Fruit fly (Drosophila melanogaster) whole organism, embryonic: ENCODE data around the gene CG34453.
A peak's percentile ranks its signal among the peaks of the same experiment; 100 is the strongest.

Experiments
- BEAF-32 ChIP-seq: fragments of 200-800 bp; sonication (Bioruptor generic); optimal IDR thresholded peaks from 3 replicates; lab custom pipeline; 2017; ENCODE audit warnings: missing biosample characterization, missing genetic modification characterization, mild to moderate bottlenecking, moderate library complexity, missing genetic modification reagents
- CG10321 ChIP-seq: fragments of 200-800 bp; sonication (Bioruptor generic); IDR thresholded peaks from 2 replicates; pipeline ENCODE4 v1.3.6; 2022; ENCODE audit warnings: missing biosample characterization, missing genetic modification characterization
- CG11085 ChIP-seq: fragments of 200-800 bp; sonication (Bioruptor generic); IDR thresholded peaks from 2 replicates; pipeline ENCODE4 v1.3.6; 2022; ENCODE audit warnings: missing biosample characterization, missing genetic modification characterization
- CG12219 ChIP-seq: fragments of 200-800 bp; sonication (Bioruptor generic); optimal IDR thresholded peaks from 3 replicates; lab custom pipeline; 2018; ENCODE audit warnings: missing biosample characterization, mild to moderate bottlenecking, missing genetic modification characterization
- CG12299 ChIP-seq: fragments of 200-800 bp; sonication (Bioruptor generic); optimal IDR thresholded peaks from 2 replicates; lab custom pipeline; 2018; ENCODE audit warnings: missing biosample characterization, mild to moderate bottlenecking, missing genetic modification characterization
- CG1233 ChIP-seq: fragments of 200-800 bp; sonication (Bioruptor generic); optimal IDR thresholded peaks from 4 replicates; lab custom pipeline; 2018; ENCODE audit warnings: missing biosample characterization, mild to moderate bottlenecking, missing genetic modification characterization
- CG12659 ChIP-seq: fragments of 200-800 bp; sonication (Bioruptor generic); optimal IDR thresholded peaks from 3 replicates; lab custom pipeline; 2017; ENCODE audit warnings: mild to moderate bottlenecking, missing biosample characterization, missing genetic modification reagents, missing genetic modification characterization
- CG13123 ChIP-seq: fragments of 200-800 bp; sonication (Bioruptor generic); optimal IDR thresholded peaks from 2 replicates; lab custom pipeline; 2016; ENCODE audit warnings: missing biosample characterization, missing genetic modification characterization
- CG13894 ChIP-seq: fragments of 200-800 bp; sonication (Bioruptor generic); optimal IDR thresholded peaks from 3 replicates; lab custom pipeline; 2018; ENCODE audit warnings: missing biosample characterization, mild to moderate bottlenecking, missing genetic modification characterization, moderate library complexity
- CG1603 ChIP-seq: fragments of 200-800 bp; sonication (Bioruptor generic); optimal IDR thresholded peaks from 2 replicates; lab custom pipeline; 2019; ENCODE audit warnings: missing biosample characterization, mild to moderate bottlenecking, missing genetic modification characterization, moderate library complexity
- CG16813 ChIP-seq: fragments of 200-800 bp; sonication (Bioruptor generic); IDR thresholded peaks from 3 replicates; pipeline ENCODE4 v1.3.6; 2022; ENCODE audit warnings: missing biosample characterization, missing genetic modification characterization; ENCODE audit not compliant: partially characterized antibody
- CG30403 ChIP-seq: fragments of 200-800 bp; sonication (Bioruptor generic); optimal IDR thresholded peaks from 3 replicates; lab custom pipeline; 2016; ENCODE audit warnings: missing biosample characterization, missing genetic modification characterization
- CG6689 ChIP-seq: fragments of 200-800 bp; sonication (Bioruptor generic); IDR thresholded peaks from 2 replicates; pipeline ENCODE4 v1.3.6; 2022; ENCODE audit warnings: missing biosample characterization, missing genetic modification characterization
- CG9797 ChIP-seq: fragments of 200-800 bp; sonication (Bioruptor generic); optimal IDR thresholded peaks from 3 replicates; lab custom pipeline; 2018; ENCODE audit warnings: missing biosample characterization, mild to moderate bottlenecking, missing genetic modification characterization
- CTCF ChIP-seq: fragments of 200-800 bp; sonication (Bioruptor generic); optimal IDR thresholded peaks from 2 replicates; lab custom pipeline; 2017; ENCODE audit warnings: missing biosample characterization, mild to moderate bottlenecking, missing genetic modification characterization, moderate library complexity
- Dref ChIP-seq: fragments of 200-800 bp; sonication (Bioruptor generic); IDR thresholded peaks from 2 replicates; pipeline ENCODE4 v1.3.6; 2022; ENCODE audit warnings: missing biosample characterization, missing genetic modification characterization
- Ets97D ChIP-seq: fragments of 200-800 bp; sonication (Bioruptor generic); optimal IDR thresholded peaks from 3 replicates; lab custom pipeline; 2016; ENCODE audit warnings: missing biosample characterization, missing genetic modification characterization
- Fer2 ChIP-seq: fragments of 200-800 bp; sonication (Bioruptor generic); optimal IDR thresholded peaks from 2 replicates; lab custom pipeline; 2018; ENCODE audit warnings: missing biosample characterization, mild to moderate bottlenecking, missing genetic modification characterization, moderate library complexity
- HLH4C ChIP-seq: fragments of 200-800 bp; sonication (Bioruptor generic); IDR thresholded peaks from 3 replicates; pipeline ENCODE4 v1.3.6; 2022; ENCODE audit warnings: missing biosample characterization, missing genetic modification characterization; ENCODE audit not compliant: partially characterized antibody
- Hr3 ChIP-seq: fragments of 200-800 bp; sonication (Bioruptor generic); optimal IDR thresholded peaks from 3 replicates; lab custom pipeline; 2016; ENCODE audit warnings: missing biosample characterization, missing genetic modification characterization
- Hr39 ChIP-seq: fragments of >200 bp; optimal IDR thresholded peaks from 2 replicates; lab custom pipeline; 2017
- Hr51 ChIP-seq, 2 experiments: fragments of 200-800 bp; sonication (Bioruptor generic); optimal IDR thresholded peaks; 2 replicates in 1 of 2; 3 replicates in 1 of 2; lab custom pipeline; 2016 to 2018; ENCODE audit warnings: missing biosample characterization in 2 of 2, missing genetic modification characterization in 2 of 2, mild to moderate bottlenecking in 1 of 2, moderate library complexity in 1 of 2
- Lhr ChIP-seq: fragments of 200-800 bp; sonication (Bioruptor generic); optimal IDR thresholded peaks from 3 replicates; lab custom pipeline; 2017; ENCODE audit warnings: mild to moderate bottlenecking, missing biosample characterization, missing genetic modification reagents, missing genetic modification characterization
- Mes4 ChIP-seq: fragments of 200-800 bp; sonication (Bioruptor generic); optimal IDR thresholded peaks from 2 replicates; lab custom pipeline; 2016; ENCODE audit warnings: missing biosample characterization, missing genetic modification characterization
- Myb ChIP-seq: fragments of 200-800 bp; sonication (Bioruptor generic); optimal IDR thresholded peaks from 2 replicates; lab custom pipeline; 2016; ENCODE audit warnings: missing biosample characterization, missing genetic modification characterization
- NC2α ChIP-seq: fragments of 200-800 bp; sonication (Bioruptor generic); optimal IDR thresholded peaks from 2 replicates; lab custom pipeline; 2016; ENCODE audit warnings: missing biosample characterization, missing genetic modification characterization
- Oli ChIP-seq: fragments of 200-800 bp; sonication (Bioruptor generic); optimal IDR thresholded peaks from 2 replicates; lab custom pipeline; 2018; ENCODE audit warnings: missing biosample characterization, mild to moderate bottlenecking, missing genetic modification characterization, moderate library complexity
- Ssrp ChIP-seq: fragments of 200-800 bp; sonication (Bioruptor generic); optimal IDR thresholded peaks from 2 replicates; lab custom pipeline; 2018; ENCODE audit warnings: missing biosample characterization, mild to moderate bottlenecking, missing genetic modification characterization, moderate library complexity
- amos ChIP-seq: fragments of 200-800 bp; sonication (Bioruptor generic); IDR thresholded peaks from 2 replicates; pipeline ENCODE4 v1.3.6; 2022; ENCODE audit warnings: missing biosample characterization, missing genetic modification characterization; ENCODE audit not compliant: partially characterized antibody
- az2 ChIP-seq: fragments of 200-800 bp; sonication (Bioruptor generic); optimal IDR thresholded peaks from 3 replicates; lab custom pipeline; 2016; ENCODE audit warnings: missing biosample characterization, missing genetic modification characterization
- bowl ChIP-seq: fragments of 200-800 bp; sonication (Bioruptor generic); IDR thresholded peaks from 2 replicates; pipeline ENCODE4 v1.3.6; 2022; ENCODE audit warnings: missing biosample characterization, missing genetic modification characterization
- chif ChIP-seq, 2 experiments: fragments of 200-800 bp; sonication (Bioruptor generic); optimal IDR thresholded peaks; 3 replicates each; lab custom pipeline; 2016; ENCODE audit warnings: missing biosample characterization in 2 of 2, missing genetic modification characterization in 2 of 2
- crol ChIP-seq: fragments of 200-800 bp; sonication (Bioruptor generic); IDR thresholded peaks from 2 replicates; pipeline ENCODE4 v1.3.6; 2022; ENCODE audit warnings: missing biosample characterization, missing genetic modification characterization
- crp ChIP-seq, 2 experiments: fragments of 200-800 bp; sonication (Bioruptor generic); optimal IDR thresholded peaks; 2 replicates in 1 of 2; 3 replicates in 1 of 2; lab custom pipeline; 2017; ENCODE audit warnings: missing biosample characterization in 2 of 2, missing genetic modification characterization in 2 of 2, mild to moderate bottlenecking in 1 of 2, moderate library complexity in 1 of 2
- cwo ChIP-seq: fragments of 200-800 bp; sonication (Bioruptor generic); optimal IDR thresholded peaks from 3 replicates; lab custom pipeline; 2017; ENCODE audit warnings: missing biosample characterization, missing genetic modification characterization, mild to moderate bottlenecking, moderate library complexity, missing genetic modification reagents
- gfzf ChIP-seq: fragments of 200-800 bp; sonication (Bioruptor generic); optimal IDR thresholded peaks from 2 replicates; lab custom pipeline; 2016; ENCODE audit warnings: missing biosample characterization, mild to moderate bottlenecking, missing genetic modification characterization, moderate library complexity
- jumu ChIP-seq: fragments of 200-800 bp; sonication (Bioruptor generic); optimal IDR thresholded peaks from 3 replicates; lab custom pipeline; 2016; ENCODE audit warnings: missing biosample characterization, missing genetic modification characterization
- kni ChIP-seq: fragments of 200-800 bp; sonication (Bioruptor generic); optimal IDR thresholded peaks from 3 replicates; lab custom pipeline; 2017; ENCODE audit warnings: mild to moderate bottlenecking, missing biosample characterization, missing genetic modification reagents, missing genetic modification characterization
- knrl ChIP-seq: fragments of 200-800 bp; sonication (Bioruptor generic); IDR thresholded peaks from 3 replicates; pipeline ENCODE4 v1.3.6; 2022; ENCODE audit warnings: missing biosample characterization, missing genetic modification characterization; ENCODE audit not compliant: partially characterized antibody
- mirr ChIP-seq: fragments of 200-800 bp; sonication (Bioruptor generic); optimal IDR thresholded peaks from 3 replicates; lab custom pipeline; 2018; ENCODE audit warnings: missing biosample characterization, mild to moderate bottlenecking, missing genetic modification characterization
- nerfin-2 ChIP-seq: fragments of 200-800 bp; sonication (Bioruptor generic); IDR thresholded peaks from 2 replicates; pipeline ENCODE4 v1.3.6; 2022; ENCODE audit warnings: missing biosample characterization, missing genetic modification characterization; ENCODE audit not compliant: partially characterized antibody
- sd ChIP-seq: fragments of 200-800 bp; sonication (Bioruptor generic); optimal IDR thresholded peaks from 3 replicates; lab custom pipeline; 2018; ENCODE audit warnings: missing biosample characterization, mild to moderate bottlenecking, missing genetic modification characterization, moderate library complexity
- stwl ChIP-seq: fragments of 200-800 bp; sonication (Bioruptor generic); optimal IDR thresholded peaks from 3 replicates; lab custom pipeline; 2018; ENCODE audit warnings: missing biosample characterization, mild to moderate bottlenecking, missing genetic modification characterization, moderate library complexity
- sug ChIP-seq: fragments of 200-800 bp; optimal IDR thresholded peaks from 2 replicates; lab custom pipeline; 2019; ENCODE audit warnings: missing biosample characterization, mild to moderate bottlenecking, missing genetic modification characterization, moderate library complexity
- tna ChIP-seq: fragments of 200-800 bp; sonication (Bioruptor generic); IDR thresholded peaks from 2 replicates; pipeline ENCODE4 v1.3.6; 2022; ENCODE audit warnings: missing biosample characterization, missing genetic modification characterization; ENCODE audit not compliant: partially characterized antibody
- vnd ChIP-seq: fragments of 200-800 bp; sonication (Bioruptor generic); IDR thresholded peaks from 3 replicates; pipeline ENCODE4 v1.3.6; 2022; ENCODE audit warnings: missing biosample characterization, missing genetic modification characterization; ENCODE audit not compliant: partially characterized antibody
- vvl ChIP-seq: fragments of 200-800 bp; sonication (Bioruptor generic); IDR thresholded peaks from 2 replicates; pipeline ENCODE4 v1.3.6; 2022; ENCODE audit warnings: missing biosample characterization, missing genetic modification characterization
- z ChIP-seq: fragments of 200-800 bp; sonication (Bioruptor generic); IDR thresholded peaks from 3 replicates; pipeline ENCODE4 v1.3.6; 2022; ENCODE audit warnings: missing biosample characterization, missing genetic modification characterization
- zen ChIP-seq: fragments of 200-800 bp; sonication (Bioruptor generic); optimal IDR thresholded peaks from 3 replicates; lab custom pipeline; 2018; ENCODE audit warnings: missing biosample characterization, mild to moderate bottlenecking, missing genetic modification characterization, moderate library complexity
- zf30C ChIP-seq: fragments of 200-800 bp; sonication (Bioruptor generic); optimal IDR thresholded peaks from 3 replicates; lab custom pipeline; 2018; ENCODE audit warnings: missing biosample characterization, mild to moderate bottlenecking, missing genetic modification characterization

Gene CG34453

DNA sequence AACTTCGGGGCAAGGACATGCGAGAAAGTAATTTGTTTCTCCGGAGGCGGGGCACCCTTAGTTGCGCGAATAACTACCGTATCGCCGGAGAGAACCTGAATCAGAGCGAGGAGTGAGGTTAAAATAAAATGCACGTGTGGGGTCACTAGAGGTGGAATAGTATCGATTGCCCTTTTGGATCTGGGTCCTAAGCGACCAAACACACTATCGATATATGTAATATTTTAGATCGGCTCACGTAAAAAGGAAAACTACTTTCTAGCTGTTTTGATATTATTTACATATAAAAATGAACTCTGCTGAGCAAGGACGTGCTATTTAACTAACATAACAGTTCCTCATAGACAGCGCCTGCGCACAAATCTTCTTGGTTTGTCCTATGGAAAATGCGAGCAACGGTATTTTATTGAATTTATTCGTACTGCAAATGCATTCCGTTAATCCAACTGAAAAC, 29.6 kb upstream of the CG34453 start (continued):
- TF ChIP-seq Hr3 (GFP tag; lab: Kevin White, UChicago) (no peak), Fer2 (no peak), Lhr (no peak), Ssrp (tag; lab: Kevin White, UChicago) (no peak), HLH4C (GFP tag; lab: Robert Waterston, UW) (peak; percentile 70), CG9797 (GFP tag; lab: Kevin White, UChicago) (peak; percentile 27), chif (GFP tag; optimal IDR thresholded peaks at IDR 0.05; lab: Kevin White, UChicago) (no peak), az2 (no peak), CG30403 (no peak), mirr (GFP tag; lab: Kevin White, UChicago) (peak; percentile 26), CG1233 (peak; percentile 6), sd (peak; percentile 24), vvl (GFP tag; lab: Robert Waterston, UW) (0 out of 2 replicates have a peak, but pooled peaks have one; percentile 17), BEAF-32 (GFP tag; lab: Kevin White, UChicago) (peak; percentile 85), Mes4 (no peak), sug (peak; percentile 93), bowl (GFP tag; lab: Robert Waterston, UW) (no peak), gfzf (GFP tag; lab: Kevin White, UChicago) (no peak), CG12219 (GFP tag; lab: Kevin White, UChicago) (no peak), z (GFP tag; lab: Robert Waterston, UW) (no peak), CG13894 (tag; lab: Kevin White, UChicago) (peak; percentile 54), Dref (peak; percentile 87), nerfin-2 (GFP tag; lab: Robert Waterston, UW) (peak; percentile 75), Hr39 (lab: Kevin White, UChicago) (no peak), knrl (GFP tag; lab: Robert Waterston, UW) (peak; percentile 84), tna (GFP tag; lab: Robert Waterston, UW) (peak; percentile 62; the same call in 1 of the 2 replicates), CG6689 (GFP tag; lab: Robert Waterston, UW) (no peak), CG11085 (GFP tag; lab: Robert Waterston, UW) (no peak), Ets97D (GFP tag; lab: Kevin White, UChicago) (peak; percentile 28), CG16813 (GFP tag; lab: Robert Waterston, UW) (peak; percentile 78), CG12659 (GFP tag; lab: Kevin White, UChicago) (peak; percentile 34), CG12299 (peak; percentile 2), kni (GFP tag; lab: Kevin White, UChicago) (peak; percentile 1), CTCF (GFP tag; lab: Kevin White, UChicago) (peak; percentile 11), stwl (tag; lab: Kevin White, UChicago) (peak; percentile 25), CG13123 (GFP tag; lab: Kevin White, UChicago) (no peak), zf30C (GFP tag; lab: Kevin White, UChicago) (no peak), vnd (GFP tag; lab: Robert Waterston, UW) (peak; percentile 81), CG1603 (peak; percentile 26), amos (peak; percentile 89), NC2α (no peak), Myb (GFP tag; lab: Kevin White, UChicago) (peak; percentile 2), jumu (GFP tag; lab: Kevin White, UChicago) (no peak), CG10321 (GFP tag; lab: Robert Waterston, UW) (peak; percentile 50; the same call in 1 of the 2 replicates), Oli (tag; lab: Kevin White, UChicago) (no peak), crp (GFP tag; optimal IDR thresholded peaks at IDR 0.05; lab: Kevin White, UChicago) (peak in 1 of 2 experiments; percentile 37), crol (GFP tag; lab: Robert Waterston, UW) (no peak), Hr51 (GFP tag; optimal IDR thresholded peaks at IDR 0.05; lab: Kevin White, UChicago) (no peak), zen (tag; lab: Kevin White, UChicago) (no peak), cwo (GFP tag; lab: Kevin White, UChicago) (peak; percentile 70)
